Fruit fly (Drosophila melanogaster): Measurements from ENCODE around the gene Cyp4g1.

dm6 chrX:428192-428591, 40.9 kb downstream of the Cyp4g1 start:
- TF ChIP-seq rgr (GFP tag; optimal IDR thresholded peaks at IDR 0.05) (no peak), Hnf4 (GFP tag; optimal IDR thresholded peaks at IDR 0.05) (no peak), HLH106 (tag; optimal IDR thresholded peaks at IDR 0.05) (no peak), woc (GFP tag; optimal IDR thresholded peaks at IDR 0.05) (no peak), psq (GFP tag; optimal IDR thresholded peaks at IDR 0.05) (no peak), h (GFP tag; optimal IDR thresholded peaks at IDR 0.05) (no peak)

All from whole organism, wandering third instar larva.